Fruit fly (Drosophila melanogaster): ENCODE data around the gene Sry-beta.

Gene Sry-beta

dm6 chr3R:30046029-30047001 lies 6.8 kb downstream of the Sry-beta start, which contains the start of the genes RpL32 and CG7943 (continued):
- TF ChIP-seq CG10431 (GFP tag; optimal IDR thresholded peaks at IDR 0.05): peak; percentile 78
- peak; percentile 80 for TF ChIP-seq Atf-2 (GFP tag; optimal IDR thresholded peaks at IDR 0.05)
- TF ChIP-seq ftz-f1 (GFP tag; optimal IDR thresholded peaks at IDR 0.05): peak; percentile 81
- TF ChIP-seq crp (GFP tag; optimal IDR thresholded peaks at IDR 0.05): peak; percentile 35 to 91
- no peak for TF ChIP-seq D (optimal IDR thresholded peaks at IDR 0.05)
- peak; percentile 89 for TF ChIP-seq D (GFP tag; optimal IDR thresholded peaks at IDR 0.05)
- TF ChIP-seq CG9727 (GFP tag; optimal IDR thresholded peaks at IDR 0.05): peak; percentile 97
- TF ChIP-seq Ets97D (GFP tag; optimal IDR thresholded peaks at IDR 0.05): peak; percentile 99
- peak; percentile 71 for TF ChIP-seq CG30431 (GFP tag; optimal IDR thresholded peaks at IDR 0.05)
- peak; percentile 95 for TF ChIP-seq Ptx1 (GFP tag; IDR thresholded peaks at IDR 0.05)
- TF ChIP-seq NFAT (GFP tag; IDR thresholded peaks at IDR 0.05): no peak; the same call in 1 of the 2 replicates
- TF ChIP-seq CG4730 (GFP tag; IDR thresholded peaks at IDR 0.05): peak; percentile 86
- peak; percentile 85 for TF ChIP-seq TFAM (GFP tag; optimal IDR thresholded peaks at IDR 0.05)
- TF ChIP-seq nerfin-1 (tag; optimal IDR thresholded peaks at IDR 0.05): peak; percentile 87
- no peak for TF ChIP-seq br (optimal IDR thresholded peaks at IDR 0.05)
- TF ChIP-seq fd64A (GFP tag; optimal IDR thresholded peaks at IDR 0.05): peak; percentile 91
- peak; percentile 94 for TF ChIP-seq emc (GFP tag; optimal IDR thresholded peaks at IDR 0.05)
- peak; percentile 100 for TF ChIP-seq CG13287 (GFP tag; IDR thresholded peaks at IDR 0.05; ENCODE audit: partially characterized antibody)
- peak; percentile 64 for TF ChIP-seq Lhr (GFP tag; optimal IDR thresholded peaks at IDR 0.05)
- peak; percentile 98 for TF ChIP-seq NC2β (GFP tag; optimal IDR thresholded peaks at IDR 0.05)
- peak; percentile 94 for TF ChIP-seq CG18476 (GFP tag; optimal IDR thresholded peaks at IDR 0.05)
- peak; percentile 95 for TF ChIP-seq lmd (GFP tag; IDR thresholded peaks at IDR 0.05)
- TF ChIP-seq CG3726 (GFP tag; IDR thresholded peaks at IDR 0.05): peak; percentile 91
- TF ChIP-seq phol (tag; optimal IDR thresholded peaks at IDR 0.05): peak; percentile 96
- TF ChIP-seq kah (GFP tag; optimal IDR thresholded peaks at IDR 0.05): peak; percentile 72
- peak; percentile 95 for TF ChIP-seq crc (GFP tag; optimal IDR thresholded peaks at IDR 0.05)
- peak; percentile 96 for TF ChIP-seq YL-1 (GFP tag; optimal IDR thresholded peaks at IDR 0.05)
- TF ChIP-seq chn (GFP tag; optimal IDR thresholded peaks at IDR 0.05): peak; percentile 90
- TF ChIP-seq HLH3B (GFP tag; IDR thresholded peaks at IDR 0.05): peak; percentile 93
- peak; percentile 80 for TF ChIP-seq CG1024 (GFP tag; IDR thresholded peaks at IDR 0.05)
- peak; percentile 88 for TF ChIP-seq CG2889 (GFP tag; IDR thresholded peaks at IDR 0.05)
- peak; percentile 100 for TF ChIP-seq zen2 (GFP tag; IDR thresholded peaks at IDR 0.05; ENCODE audit: partially characterized antibody)
- TF ChIP-seq pho (GFP tag; optimal IDR thresholded peaks at IDR 0.05): peak; percentile 93
- TF ChIP-seq Hmr (GFP tag; optimal IDR thresholded peaks at IDR 0.05): peak; percentile 96
- peak; percentile 84 for TF ChIP-seq CG31365 (tag; optimal IDR thresholded peaks at IDR 0.05)
- peak; percentile 81 for TF ChIP-seq bigmax (GFP tag; optimal IDR thresholded peaks at IDR 0.05)
- peak; percentile 97 for TF ChIP-seq Optix (GFP tag; IDR thresholded peaks at IDR 0.05)
- TF ChIP-seq ato (GFP tag; IDR thresholded peaks at IDR 0.05; ENCODE audit: partially characterized antibody): peak; percentile 100
- peak; percentile 98 for TF ChIP-seq Dbx (GFP tag; IDR thresholded peaks at IDR 0.05)
- TF ChIP-seq inv (GFP tag; IDR thresholded peaks at IDR 0.05; ENCODE audit: partially characterized antibody): peak; percentile 100
- TF ChIP-seq CG10543 (GFP tag; optimal IDR thresholded peaks at IDR 0.05): peak; percentile 97
- TF ChIP-seq BtbVII (GFP tag; optimal IDR thresholded peaks at IDR 0.05): peak; percentile 92
- peak; percentile 92 for TF ChIP-seq CG17328 (GFP tag; IDR thresholded peaks at IDR 0.05)
- peak; percentile 97 for TF ChIP-seq sima (GFP tag; optimal IDR thresholded peaks at IDR 0.05)
- TF ChIP-seq fu2 (GFP tag; optimal IDR thresholded peaks at IDR 0.05): peak; percentile 88
- TF ChIP-seq CG31441 (GFP tag; IDR thresholded peaks at IDR 0.05): peak; percentile 88
- TF ChIP-seq esg (GFP tag; conservative IDR thresholded peaks at IDR 0.05): peak; percentile 95
- peak; percentile 96 for TF ChIP-seq tin (GFP tag; optimal IDR thresholded peaks at IDR 0.05)
- TF ChIP-seq Sry-δ (GFP tag; optimal IDR thresholded peaks at IDR 0.05): peak; percentile 100

Data from whole organism, embryonic.